Fruit fly (Drosophila melanogaster): ENCODE data around the gene Aladin.
A peak's percentile ranks its signal among the peaks of the same experiment; 100 is the strongest.

Aladin gene

DNA sequence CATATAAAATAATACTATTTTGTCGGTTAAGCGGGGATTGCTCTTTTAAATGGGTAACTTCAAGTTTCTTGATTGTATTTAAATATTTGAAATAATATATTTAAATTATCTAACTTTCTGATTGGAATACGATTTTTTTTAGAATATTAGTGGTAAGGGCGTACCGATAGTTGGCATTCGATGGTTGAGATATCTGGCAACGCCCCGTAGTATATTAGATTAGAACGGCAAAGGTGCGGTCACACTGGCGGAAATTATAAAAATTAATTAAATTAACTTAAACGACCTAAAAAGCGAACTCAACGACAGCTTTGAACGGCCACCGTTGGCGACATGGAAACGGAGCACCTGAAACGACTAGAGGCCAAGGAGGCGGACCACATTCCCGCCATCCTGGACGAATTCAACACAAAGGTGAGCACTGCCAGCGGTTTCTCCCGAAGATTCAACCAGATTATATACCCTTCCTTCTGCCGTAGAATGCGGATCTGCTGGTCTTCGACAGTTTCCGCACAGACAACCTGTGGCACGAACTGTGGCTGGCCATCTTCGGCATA lies 17.2 kb upstream of the Aladin start, which contains the start of gene ric8a (continued):
- no peak for TF ChIP-seq fd3F (GFP tag; optimal IDR thresholded peaks at IDR 0.05)
- no peak for TF ChIP-seq CG30020 (tag; optimal IDR thresholded peaks at IDR 0.05)
- TF ChIP-seq row (GFP tag; IDR thresholded peaks at IDR 0.05), result peak; percentile 85
- no peak for TF ChIP-seq shn (GFP tag; optimal IDR thresholded peaks at IDR 0.05)
- TF ChIP-seq CG30403 (GFP tag; optimal IDR thresholded peaks at IDR 0.05), result no peak
- TF ChIP-seq slou (GFP tag; optimal IDR thresholded peaks at IDR 0.05), result no peak
- no peak for TF ChIP-seq CG16815 (GFP tag; optimal IDR thresholded peaks at IDR 0.05)
- no peak for TF ChIP-seq CG14441 (GFP tag; IDR thresholded peaks at IDR 0.05)
- TF ChIP-seq CG8924 (tag; optimal IDR thresholded peaks at IDR 0.05), result peak; percentile 35
- TF ChIP-seq CG31224 (GFP tag; IDR thresholded peaks at IDR 0.05), result no peak
- no peak for TF ChIP-seq Lim3 (GFP tag; IDR thresholded peaks at IDR 0.05)
- TF ChIP-seq az2 (GFP tag; optimal IDR thresholded peaks at IDR 0.05), result no peak
- TF ChIP-seq pum (GFP tag; optimal IDR thresholded peaks at IDR 0.05), result no peak
- no peak for TF ChIP-seq CG34422 (GFP tag; IDR thresholded peaks at IDR 0.05)
- no peak for TF ChIP-seq CG32772 (GFP tag; IDR thresholded peaks at IDR 0.05)
- TF ChIP-seq CG7357 (GFP tag; IDR thresholded peaks at IDR 0.05), result no peak
- TF ChIP-seq CG7928 (GFP tag; optimal IDR thresholded peaks at IDR 0.05), result no peak
- TF ChIP-seq ERR (GFP tag; optimal IDR thresholded peaks at IDR 0.05), result no peak
- TF ChIP-seq ci (GFP tag; IDR thresholded peaks at IDR 0.05), result no peak
- no peak for TF ChIP-seq repo (GFP tag; optimal IDR thresholded peaks at IDR 0.05)
- no peak for TF ChIP-seq run (tag; optimal IDR thresholded peaks at IDR 0.05)
- TF ChIP-seq Ets65A (GFP tag), result peak; percentile 46
- no peak for TF ChIP-seq CG11560 (tag; IDR thresholded peaks at IDR 0.05)
- TF ChIP-seq prd (optimal IDR thresholded peaks at IDR 0.05), result no peak
- TF ChIP-seq prd (GFP tag; IDR thresholded peaks at IDR 0.05), result no peak
- no peak for TF ChIP-seq Optix (GFP tag; IDR thresholded peaks at IDR 0.05)
- no peak for TF ChIP-seq CG1647 (GFP tag; optimal IDR thresholded peaks at IDR 0.05)
- TF ChIP-seq p53 (GFP tag; optimal IDR thresholded peaks at IDR 0.05), result no peak
- TF ChIP-seq CG33213 (GFP tag; optimal IDR thresholded peaks at IDR 0.05), result no peak
- no peak for TF ChIP-seq CG3995 (GFP tag; optimal IDR thresholded peaks at IDR 0.05)
- no peak for TF ChIP-seq NK7.1 (GFP tag; optimal IDR thresholded peaks at IDR 0.05)
- TF ChIP-seq wor (GFP tag; IDR thresholded peaks at IDR 0.05), result no peak
- no peak for TF ChIP-seq CG5180 (GFP tag; optimal IDR thresholded peaks at IDR 0.05)
- no peak for TF ChIP-seq mam (GFP tag; optimal IDR thresholded peaks at IDR 0.05)
- TF ChIP-seq CG2120 (GFP tag; optimal IDR thresholded peaks at IDR 0.05), result no peak
- TF ChIP-seq CG1024 (GFP tag; IDR thresholded peaks at IDR 0.05), result no peak
- no peak for TF ChIP-seq CG4854 (GFP tag; optimal IDR thresholded peaks at IDR 0.05)
- TF ChIP-seq CG15073 (GFP tag; optimal IDR thresholded peaks at IDR 0.05), result no peak
- no peak for TF ChIP-seq crol (GFP tag; IDR thresholded peaks at IDR 0.05)
- TF ChIP-seq Dll (GFP tag; IDR thresholded peaks at IDR 0.05; ENCODE audit: partially characterized antibody), result peak; percentile 76
- peak; percentile 36 for TF ChIP-seq Elba2 (GFP tag; optimal IDR thresholded peaks at IDR 0.05)
- no peak for TF ChIP-seq btn (GFP tag; optimal IDR thresholded peaks at IDR 0.05)
- no peak for TF ChIP-seq Mes4 (GFP tag; optimal IDR thresholded peaks at IDR 0.05)
- no peak for TF ChIP-seq pros (GFP tag; optimal IDR thresholded peaks at IDR 0.05)
- no peak for TF ChIP-seq CG18262 (tag; optimal IDR thresholded peaks at IDR 0.05)
- no peak for TF ChIP-seq CG8281 (tag; optimal IDR thresholded peaks at IDR 0.05)
- TF ChIP-seq CG9932 (GFP tag; IDR thresholded peaks at IDR 0.05), result peak; percentile 59
- TF ChIP-seq dm (GFP tag; optimal IDR thresholded peaks at IDR 0.05), result no peak
- no peak for TF ChIP-seq ab (GFP tag; optimal IDR thresholded peaks at IDR 0.05)
- no peak for TF ChIP-seq Hmr (GFP tag; optimal IDR thresholded peaks at IDR 0.05)
- TF ChIP-seq Camta (GFP tag; optimal IDR thresholded peaks at IDR 0.05), result no peak
- no peak for TF ChIP-seq CG6175 (GFP tag; IDR thresholded peaks at IDR 0.05)
- TF ChIP-seq Sox100B (GFP tag; optimal IDR thresholded peaks at IDR 0.05), result no peak
- TF ChIP-seq stc (GFP tag; IDR thresholded peaks at IDR 0.05), result no peak
